Worm (Caenorhabditis elegans): ENCODE measurements around the gene ascc-1.
"Not testable (repeated sequence)": the region's sequence is repeated elsewhere in the genome, so short reads cannot be mapped to it uniquely, and the experiment has no call there.

DNA sequence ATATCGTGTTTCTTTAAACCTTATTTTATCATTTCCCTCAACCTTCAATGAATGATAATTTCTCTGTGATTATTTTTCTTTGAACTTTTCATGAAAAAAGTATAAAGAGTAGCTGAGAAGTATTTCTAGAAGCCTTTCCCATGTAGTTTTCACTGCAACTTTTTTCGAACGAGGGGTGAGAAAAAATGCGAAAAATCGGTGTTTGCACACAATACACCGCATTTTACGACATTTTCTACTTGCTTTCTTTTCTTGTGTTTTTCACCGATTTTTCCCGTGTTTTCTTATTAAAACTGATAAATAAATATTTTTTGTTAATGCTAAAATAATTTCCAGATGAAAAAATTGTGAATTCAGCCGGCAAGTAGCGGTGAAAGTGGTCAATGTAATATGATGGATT lies 41.4 kb downstream of the ascc-1 start, which contains the start of gene C50D2.10:
- not testable (repeated sequence) for TF ChIP-seq lsy-2 (tag; optimal IDR thresholded peaks at IDR 0.05); nhr-237 (tag; optimal IDR thresholded peaks at IDR 0.05); lin-13 (GFP tag; optimal IDR thresholded peaks at IDR 0.05); snpc-4 (tag; optimal IDR thresholded peaks at IDR 0.05); ama-1 (optimal IDR thresholded peaks at IDR 0.05); nhr-77 (tag; optimal IDR thresholded peaks at IDR 0.05); F13H6.1 (tag; optimal IDR thresholded peaks at IDR 0.05); nhr-11 (tag; optimal IDR thresholded peaks at IDR 0.05); unc-39 (tag; optimal IDR thresholded peaks at IDR 0.05); blmp-1 (tag; optimal IDR thresholded peaks at IDR 0.05; ENCODE audit: insufficient read depth)

Data from whole organism, L2 larva.